Worm (Caenorhabditis elegans): ENCODE measurements around the gene F46B6.2.

The F46B6.2 gene

DNA sequence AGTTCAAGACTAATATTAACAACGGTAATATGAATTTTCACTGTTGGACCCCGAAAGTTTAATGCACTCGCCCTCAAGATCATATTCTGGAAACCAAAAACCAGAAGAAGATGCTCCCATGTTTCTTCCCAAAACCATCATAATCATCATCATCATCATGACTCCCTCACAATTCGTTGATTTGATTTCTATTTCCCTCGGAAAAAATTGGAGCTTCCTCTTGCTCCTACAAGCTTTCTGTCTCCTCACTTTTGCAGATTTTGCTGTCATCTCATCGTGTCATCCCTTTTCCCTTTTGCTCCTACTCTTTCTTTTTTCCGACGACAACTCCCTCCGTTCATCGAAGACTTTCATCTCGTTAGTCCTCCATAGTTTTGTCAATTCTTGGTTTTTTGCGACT lies at the start of gene F46B6.2:
F46B6.2 (plus strand) TSS at position 316 of the 400 bp plus-strand sequence.
- TF ChIP-seq F13H6.1 (tag; optimal IDR thresholded peaks at IDR 0.05) = no peak
- TF ChIP-seq lin-11 (tag; optimal IDR thresholded peaks at IDR 0.05) = no peak
- TF ChIP-seq ref-2 (tag; optimal IDR thresholded peaks at IDR 0.05) = no peak
- no peak for TF ChIP-seq ceh-24 (tag; optimal IDR thresholded peaks at IDR 0.05)
- TF ChIP-seq ceh-22 (tag; optimal IDR thresholded peaks at IDR 0.05) = no peak
- TF ChIP-seq dmd-4 (tag; optimal IDR thresholded peaks at IDR 0.05; ENCODE audit: borderline replicate concordance) = no peak
- TF ChIP-seq ceh-48 (tag; optimal IDR thresholded peaks at IDR 0.05) = no peak
- no peak for TF ChIP-seq ceh-9 (tag; optimal IDR thresholded peaks at IDR 0.05)
- no peak for TF ChIP-seq mec-3 (tag; optimal IDR thresholded peaks at IDR 0.05; ENCODE audit: borderline replicate concordance)

- TF ChIP-seq nfya-1 (tag; optimal IDR thresholded peaks at IDR 0.05) (peak; percentile 13), pat-9 (tag; optimal IDR thresholded peaks at IDR 0.05) (no peak), hlh-6 (tag; optimal IDR thresholded peaks at IDR 0.05) (no peak), tbx-2 (tag; optimal IDR thresholded peaks at IDR 0.05) (peak; percentile 12), pax-1 (tag; optimal IDR thresholded peaks at IDR 0.05) (peak; percentile 77), hlh-8 (tag; optimal IDR thresholded peaks at IDR 0.05) (no peak), dve-1 (tag; optimal IDR thresholded peaks at IDR 0.05) (no peak), ceh-34 (tag; optimal IDR thresholded peaks at IDR 0.05) (peak; percentile 50), hlh-13 (GFP tag; optimal IDR thresholded peaks at IDR 0.05) (no peak), pros-1 (tag; optimal IDR thresholded peaks at IDR 0.05) (no peak), hlh-30 (tag; optimal IDR thresholded peaks at IDR 0.05; ENCODE audit: insufficient read depth) (peak; percentile 27), ceh-48 (tag; optimal IDR thresholded peaks at IDR 0.05) (no peak), C38D4.7 (GFP tag; optimal IDR thresholded peaks at IDR 0.05) (no peak), ceh-9 (tag; optimal IDR thresholded peaks at IDR 0.05) (no peak), gmeb-2 (tag; optimal IDR thresholded peaks at IDR 0.05) (no peak), ref-2 (tag; optimal IDR thresholded peaks at IDR 0.05) (peak; percentile 36)
Measured at ce11 chrV:9724021-9724671, 47.9 kb upstream of the F46B6.2 start, which contains the start of gene slcr-46.3. Gene slcr-46.3, minus strand, starts transcription at chrV:9724106.

DNA sequence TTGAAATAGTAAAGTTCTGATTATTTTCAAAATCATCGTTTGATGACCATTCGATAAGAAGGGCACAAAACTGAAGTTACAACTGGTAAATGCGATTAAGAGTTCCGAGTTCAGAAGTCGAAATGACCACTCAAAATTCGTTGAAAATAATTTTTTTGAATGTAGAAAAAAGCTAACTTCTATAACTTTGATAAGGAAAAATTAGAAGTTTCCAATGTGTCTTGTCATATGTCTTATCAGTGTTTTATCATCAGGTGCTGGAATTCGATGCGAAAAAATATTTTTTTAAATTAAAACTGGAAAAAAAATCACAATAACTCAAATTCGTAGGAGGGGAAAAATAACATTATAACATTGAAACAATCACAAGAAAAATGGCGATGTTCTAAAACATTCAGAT lies 46.4 kb upstream of the F46B6.2 start:
- no peak for TF ChIP-seq pha-2 (tag; optimal IDR thresholded peaks at IDR 0.05)
- TF ChIP-seq dmd-4 (tag; optimal IDR thresholded peaks at IDR 0.05; ENCODE audit: borderline replicate concordance) = no peak
- no peak for TF ChIP-seq sox-4 (tag; optimal IDR thresholded peaks at IDR 0.05)
- TF ChIP-seq unc-55 (GFP tag; optimal IDR thresholded peaks at IDR 0.05) = no peak
- TF ChIP-seq ceh-30 (tag; optimal IDR thresholded peaks at IDR 0.05) = no peak
- no peak for TF ChIP-seq hlh-30 (tag; optimal IDR thresholded peaks at IDR 0.05; ENCODE audit: insufficient read depth)
- TF ChIP-seq zip-5 (tag; optimal IDR thresholded peaks at IDR 0.05) = no peak
- no peak for TF ChIP-seq ama-1 (optimal IDR thresholded peaks at IDR 0.05)
- no peak for TF ChIP-seq npax-4 (tag; optimal IDR thresholded peaks at IDR 0.05)
- no peak for TF ChIP-seq ttx-3 (tag; optimal IDR thresholded peaks at IDR 0.05)
- no peak for TF ChIP-seq pag-3 (tag; optimal IDR thresholded peaks at IDR 0.05; ENCODE audit: borderline replicate concordance)
- no peak for TF ChIP-seq ceh-2 (tag; optimal IDR thresholded peaks at IDR 0.05)
- no peak for TF ChIP-seq hlh-6 (tag; optimal IDR thresholded peaks at IDR 0.05)
- TF ChIP-seq pat-9 (tag; optimal IDR thresholded peaks at IDR 0.05) = no peak
- TF ChIP-seq rnt-1 (tag; optimal IDR thresholded peaks at IDR 0.05) = no peak
- no peak for TF ChIP-seq ceh-48 (tag; optimal IDR thresholded peaks at IDR 0.05)

ce11 chrV:9729462-9730162 lies 42.5 kb upstream of the F46B6.2 start, which contains the start of the genes aagr-3 and drap-1:
Gene aagr-3, minus strand, starts transcription at chrV:9729512.
Gene drap-1, plus strand, starts transcription at chrV:9730106.
- peak; percentile 45 for TF ChIP-seq nfya-1 (tag; optimal IDR thresholded peaks at IDR 0.05)
- peak; percentile 2 for TF ChIP-seq ceh-31 (tag; optimal IDR thresholded peaks at IDR 0.05)
- TF ChIP-seq tbx-2 (tag; optimal IDR thresholded peaks at IDR 0.05) = no peak
- TF ChIP-seq ceh-9 (tag; optimal IDR thresholded peaks at IDR 0.05) = no peak
- no peak for TF ChIP-seq lin-11 (tag; optimal IDR thresholded peaks at IDR 0.05)
- TF ChIP-seq ceh-30 (tag; optimal IDR thresholded peaks at IDR 0.05) = no peak
- TF ChIP-seq ceh-48 (tag; optimal IDR thresholded peaks at IDR 0.05) = no peak
- no peak for TF ChIP-seq odd-2 (tag; optimal IDR thresholded peaks at IDR 0.05)
- TF ChIP-seq elt-2 (tag; optimal IDR thresholded peaks at IDR 0.05) = peak; percentile 14

Measured in whole organism, late embryonic.